Worm (Caenorhabditis elegans): Measurements from ENCODE around the gene sru-19.

sru-19 gene

DNA sequence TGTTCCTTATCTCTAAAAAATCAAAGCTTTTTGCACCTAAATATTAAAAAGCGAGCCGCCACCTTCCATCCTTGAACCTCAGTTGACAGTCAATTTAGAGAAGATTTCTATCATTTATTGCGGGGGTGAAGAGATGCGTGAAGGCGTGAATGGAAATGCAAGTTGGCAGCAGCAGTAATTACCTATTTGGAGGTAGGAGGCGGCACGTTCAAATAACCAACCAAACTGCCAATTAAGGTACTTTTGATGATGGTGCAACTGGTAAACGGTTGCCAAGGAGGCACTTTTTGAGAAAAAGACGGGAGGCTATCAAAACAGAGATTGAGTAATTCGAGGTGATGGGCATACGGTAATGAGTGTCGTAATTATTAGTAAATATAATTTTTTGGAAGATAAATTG lies 38.0 kb downstream of the sru-19 start:
- no peak for TF ChIP-seq Y22D7AL.16 (tag; optimal IDR thresholded peaks at IDR 0.05)
- TF ChIP-seq pha-2 (tag; optimal IDR thresholded peaks at IDR 0.05), result no peak
- TF ChIP-seq zip-5 (tag; optimal IDR thresholded peaks at IDR 0.05), result no peak
- TF ChIP-seq ceh-45 (GFP tag; IDR thresholded peaks at IDR 0.05), result no peak
- TF ChIP-seq tbx-7 (tag; optimal IDR thresholded peaks at IDR 0.05), result no peak
- TF ChIP-seq lin-11 (tag; optimal IDR thresholded peaks at IDR 0.05), result no peak
- no peak for TF ChIP-seq ztf-16 (tag; optimal IDR thresholded peaks at IDR 0.05)
- no peak for TF ChIP-seq pat-9 (tag; optimal IDR thresholded peaks at IDR 0.05)
- TF ChIP-seq F13H6.1 (tag; optimal IDR thresholded peaks at IDR 0.05), result no peak
- TF ChIP-seq rnt-1 (tag; optimal IDR thresholded peaks at IDR 0.05), result no peak
- TF ChIP-seq unc-3 (GFP tag; conservative IDR thresholded peaks at IDR 0.05), result no peak
- no peak for TF ChIP-seq unc-3 (tag; optimal IDR thresholded peaks at IDR 0.05)
- TF ChIP-seq ceh-18 (tag; optimal IDR thresholded peaks at IDR 0.05), result no peak
- no peak for TF ChIP-seq ets-4 (tag; optimal IDR thresholded peaks at IDR 0.05)
- no peak for TF ChIP-seq ceh-30 (tag; optimal IDR thresholded peaks at IDR 0.05)
- no peak for TF ChIP-seq nhr-232 (tag; optimal IDR thresholded peaks at IDR 0.05)
- TF ChIP-seq ceh-34 (tag; optimal IDR thresholded peaks at IDR 0.05), result no peak

- no peak for TF ChIP-seq tbx-2 (tag; optimal IDR thresholded peaks at IDR 0.05)
Measured at ce11 chrIV:12537694-12538093, 39.4 kb downstream of the sru-19 start.

DNA sequence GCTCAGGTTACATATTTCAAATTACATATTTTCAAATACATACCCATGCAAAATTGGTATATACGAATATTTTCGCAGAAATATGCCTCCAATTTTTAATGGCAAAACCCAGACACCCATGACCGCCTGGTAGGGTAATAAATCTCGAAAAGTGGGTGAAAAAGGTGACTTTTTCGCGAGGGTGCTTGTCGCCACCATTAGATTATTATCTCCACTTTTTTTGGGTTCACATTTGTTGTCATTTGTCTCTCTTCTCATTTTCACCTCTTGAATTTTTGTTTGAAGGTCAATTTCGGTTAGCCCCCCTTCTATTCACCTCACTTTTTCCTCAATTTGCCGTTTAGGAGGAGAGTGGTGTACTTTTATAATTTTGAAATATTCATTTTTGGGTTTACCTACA lies 41.9 kb downstream of the sru-19 start:
- TF ChIP-seq fkh-6 (tag; optimal IDR thresholded peaks at IDR 0.05) (no peak), C08G9.2 (tag; optimal IDR thresholded peaks at IDR 0.05) (no peak), dve-1 (tag; optimal IDR thresholded peaks at IDR 0.05) (no peak), fkh-10 (GFP tag; optimal IDR thresholded peaks at IDR 0.05) (no peak), ceh-22 (tag; optimal IDR thresholded peaks at IDR 0.05) (no peak), sox-2 (GFP tag; IDR thresholded peaks at IDR 0.05) (no peak)

ce11 chrIV:12542011-12542410 lies 43.7 kb downstream of the sru-19 start, which contains the start of gene ham-1:
TSS of gene ham-1 (plus strand) at chrIV:12542183.
- TF ChIP-seq ceh-34 (tag; optimal IDR thresholded peaks at IDR 0.05) (no peak), ceh-6 (GFP tag; optimal IDR thresholded peaks at IDR 0.05) (no peak), pros-1 (tag; optimal IDR thresholded peaks at IDR 0.05) (no peak), hlh-15 (tag; optimal IDR thresholded peaks at IDR 0.05) (no peak), K02D7.2 (tag; optimal IDR thresholded peaks at IDR 0.05) (no peak), ceh-24 (tag; optimal IDR thresholded peaks at IDR 0.05) (no peak), ttx-3 (tag; optimal IDR thresholded peaks at IDR 0.05) (no peak), dmd-4 (tag; optimal IDR thresholded peaks at IDR 0.05; ENCODE audit: borderline replicate concordance) (no peak), rnt-1 (tag; optimal IDR thresholded peaks at IDR 0.05) (no peak), fkh-10 (GFP tag; optimal IDR thresholded peaks at IDR 0.05) (no peak), dve-1 (tag; optimal IDR thresholded peaks at IDR 0.05) (no peak), ets-4 (tag; optimal IDR thresholded peaks at IDR 0.05) (no peak), tbx-7 (tag; optimal IDR thresholded peaks at IDR 0.05) (no peak), zip-5 (tag; optimal IDR thresholded peaks at IDR 0.05) (no peak), odd-2 (tag; optimal IDR thresholded peaks at IDR 0.05) (no peak), ceh-2 (tag; optimal IDR thresholded peaks at IDR 0.05) (no peak), pha-2 (tag; optimal IDR thresholded peaks at IDR 0.05) (no peak), ceh-22 (tag; optimal IDR thresholded peaks at IDR 0.05) (no peak)

DNA sequence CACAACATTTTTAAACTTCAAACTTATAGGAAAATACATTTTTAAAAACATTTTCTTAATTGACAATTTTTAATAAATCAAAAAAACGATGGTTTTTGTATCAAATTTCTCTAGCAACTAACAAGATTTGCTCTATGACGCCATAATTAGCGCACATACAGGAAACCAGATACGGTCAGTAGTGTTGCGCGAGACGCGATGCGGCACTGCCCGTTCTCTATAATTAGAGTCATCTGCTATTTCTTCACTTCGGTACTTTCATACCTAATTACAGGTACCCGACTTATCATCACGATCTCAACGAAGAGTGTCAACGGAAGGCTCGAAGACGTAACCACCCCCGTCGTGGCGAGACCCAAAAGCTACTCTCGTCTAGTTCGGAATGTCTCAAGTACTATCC lies 46.3 kb downstream of the sru-19 start:
- TF ChIP-seq sox-4 (tag; optimal IDR thresholded peaks at IDR 0.05), result no peak
- TF ChIP-seq fax-1 (tag; optimal IDR thresholded peaks at IDR 0.05), result no peak
- TF ChIP-seq hlh-6 (tag; optimal IDR thresholded peaks at IDR 0.05), result no peak
- no peak for TF ChIP-seq pha-4 (tag; optimal IDR thresholded peaks at IDR 0.05)
- no peak for TF ChIP-seq nfya-1 (tag; optimal IDR thresholded peaks at IDR 0.05)
- TF ChIP-seq ceh-2 (tag; optimal IDR thresholded peaks at IDR 0.05), result no peak
- TF ChIP-seq lim-6 (tag; optimal IDR thresholded peaks at IDR 0.05), result no peak
- no peak for TF ChIP-seq eyg-1 (tag; optimal IDR thresholded peaks at IDR 0.05)
- TF ChIP-seq sdc-2 (tag; optimal IDR thresholded peaks at IDR 0.05), result no peak
- no peak for TF ChIP-seq ama-1 (optimal IDR thresholded peaks at IDR 0.05)
- no peak for TF ChIP-seq rnt-1 (tag; optimal IDR thresholded peaks at IDR 0.05)
- TF ChIP-seq unc-42 (tag; optimal IDR thresholded peaks at IDR 0.05), result no peak
- no peak for TF ChIP-seq ref-2 (tag; optimal IDR thresholded peaks at IDR 0.05)
- TF ChIP-seq pqm-1 (tag; optimal IDR thresholded peaks at IDR 0.05), result no peak
- no peak for TF ChIP-seq dmd-4 (tag; optimal IDR thresholded peaks at IDR 0.05; ENCODE audit: borderline replicate concordance)
- TF ChIP-seq hlh-30 (tag; optimal IDR thresholded peaks at IDR 0.05; ENCODE audit: insufficient read depth), result no peak
- no peak for TF ChIP-seq ceh-45 (GFP tag; IDR thresholded peaks at IDR 0.05)
- no peak for TF ChIP-seq ztf-16 (tag; optimal IDR thresholded peaks at IDR 0.05)
- no peak for TF ChIP-seq pros-1 (tag; optimal IDR thresholded peaks at IDR 0.05)
- TF ChIP-seq nhr-232 (tag; optimal IDR thresholded peaks at IDR 0.05), result no peak
